Worm (Caenorhabditis elegans) whole organism, L1 larva: ENCODE results near the gene szy-2.
A peak's percentile ranks its signal among the peaks of the same experiment; 100 is the strongest.

Experiments
- Y116A8C.19 ChIP-seq: sonication (generic microtip); optimal IDR thresholded peaks from 2 replicates; lab custom pipeline; 2016; ENCODE audit warnings: missing compliant biosample characterization, missing genetic modification characterization, borderline replicate concordance
- blmp-1 ChIP-seq: fragments of 150-350 bp; optimal IDR thresholded peaks from 2 replicates; lab custom pipeline; 2014; ENCODE audit warnings: missing biosample characterization, missing genetic modification characterization
- ceh-82 ChIP-seq, 3 experiments: fragments of 150-350 bp in 1 of 3; sonication (generic microtip) in 2 of 3; optimal IDR thresholded peaks; 2 replicates each; lab custom pipeline; 2014 to 2017; ENCODE audit warnings: missing biosample characterization in 3 of 3, missing genetic modification characterization in 3 of 3
- ceh-90 ChIP-seq: sonication (generic microtip); optimal IDR thresholded peaks from 2 replicates; lab custom pipeline; 2016; ENCODE audit warnings: missing genetic modification characterization, missing compliant biosample characterization
- dpl-1 ChIP-seq, 3 experiments: fragments of 150-350 bp in 2 of 3; sonication (generic microtip) in 1 of 3; optimal IDR thresholded peaks; 2 replicates each; lab custom pipeline; 2014 to 2017; ENCODE audit warnings: missing biosample characterization in 3 of 3, missing genetic modification characterization in 3 of 3, missing genetic modification reagents in 3 of 3
- dsc-1 ChIP-seq: sonication (generic microtip); optimal IDR thresholded peaks from 2 replicates; lab custom pipeline; 2016; ENCODE audit warnings: mild to moderate bottlenecking, missing genetic modification characterization, missing compliant biosample characterization
- efl-1 ChIP-seq, 4 experiments: fragments of 150-350 bp; optimal IDR thresholded peaks in 3 of 4; peaks in 1 of 4; 1 replicate in 1 of 4; 2 replicates in 3 of 4; lab custom pipeline; 2014; ENCODE audit warnings: missing biosample characterization in 2 of 4, missing genetic modification characterization in 2 of 4, missing genetic modification reagents in 2 of 4
- egl-13 ChIP-seq: sonication (generic microtip); optimal IDR thresholded peaks from 2 replicates; lab custom pipeline; 2016; ENCODE audit warnings: missing genotype, missing genetic modification reagents, missing genetic modification characterization, missing compliant biosample characterization
- elt-2 ChIP-seq: sonication (generic microtip); optimal IDR thresholded peaks from 2 replicates; lab custom pipeline; 2016; ENCODE audit warnings: missing genetic modification characterization, mild to moderate bottlenecking, inconsistent platforms, missing compliant biosample characterization, missing genetic modification reagents
- fkh-8 ChIP-seq: sonication (generic microtip); optimal IDR thresholded peaks from 2 replicates; lab custom pipeline; 2016; ENCODE audit warnings: mild to moderate bottlenecking, missing genetic modification characterization, missing compliant biosample characterization
- hlh-17 ChIP-seq: fragments of 200-800 bp; sonication (Bioruptor generic); optimal IDR thresholded peaks from 2 replicates; lab custom pipeline; 2018; ENCODE audit warnings: missing genetic modification characterization, mild to moderate bottlenecking, missing compliant biosample characterization, moderate library complexity, borderline replicate concordance
- hpl-2 ChIP-seq: fragments of 150-350 bp; optimal IDR thresholded peaks from 2 replicates; lab custom pipeline; 2014; ENCODE audit warnings: missing biosample characterization, missing genetic modification reagents, missing genetic modification characterization
- irx-1 ChIP-seq: sonication (generic microtip); optimal IDR thresholded peaks from 2 replicates; lab custom pipeline; 2016; ENCODE audit warnings: missing genetic modification characterization, missing compliant biosample characterization
- isw-1 ChIP-seq: fragments of 200-800 bp; sonication (Bioruptor generic); IDR thresholded peaks from 2 replicates; pipeline ENCODE4 v1.3.6; 2022; ENCODE audit warnings: missing genetic modification characterization, missing compliant biosample characterization
- jun-1 ChIP-seq: fragments of 150-350 bp; optimal IDR thresholded peaks from 2 replicates; lab custom pipeline; 2014; ENCODE audit warnings: missing biosample characterization, missing genetic modification reagents, missing genetic modification characterization
- lin-14 ChIP-seq: fragments of 200-800 bp; sonication (Bioruptor generic); optimal IDR thresholded peaks from 2 replicates; lab custom pipeline; 2018; ENCODE audit warnings: mild to moderate bottlenecking, missing genetic modification characterization, moderate library complexity, missing compliant biosample characterization
- lin-15B ChIP-seq: fragments of 150-350 bp; sonication (generic microtip); optimal IDR thresholded peaks from 3 replicates; lab custom pipeline; 2014; ENCODE audit warnings: missing biosample characterization, missing genetic modification characterization
- lin-35 ChIP-seq, 2 experiments: fragments of 150-350 bp; optimal IDR thresholded peaks; 2 replicates each; lab custom pipeline; 2014; ENCODE audit warnings: missing biosample characterization in 2 of 2, missing genetic modification characterization in 2 of 2, missing genetic modification reagents in 2 of 2
- mab-9 ChIP-seq: fragments of 200-800 bp; sonication (Bioruptor generic); IDR thresholded peaks from 2 replicates; pipeline ENCODE4 v1.3.6; 2022; ENCODE audit warnings: missing genetic modification reagents, missing genetic modification characterization, missing compliant biosample characterization
- nhr-19 ChIP-seq: fragments of 200-800 bp; sonication (Bioruptor generic); conservative IDR thresholded peaks from 2 replicates; pipeline ENCODE4 v1.3.6; 2022; ENCODE audit warnings: missing genetic modification characterization, missing compliant biosample characterization
- nhr-71 ChIP-seq: sonication (generic microtip); optimal IDR thresholded peaks from 2 replicates; lab custom pipeline; 2016; ENCODE audit warnings: mild to moderate bottlenecking, missing genetic modification characterization, moderate library complexity, missing compliant biosample characterization
- pax-3 ChIP-seq: fragments of 200-800 bp; sonication (Bioruptor generic); optimal IDR thresholded peaks from 2 replicates; lab custom pipeline; 2018; ENCODE audit warnings: mild to moderate bottlenecking, missing genetic modification characterization, moderate library complexity, missing compliant biosample characterization
- snpc-4 ChIP-seq: fragments of 150-350 bp; optimal IDR thresholded peaks from 2 replicates; lab custom pipeline; 2014; ENCODE audit warnings: missing biosample characterization, missing genetic modification characterization
- sptf-1 ChIP-seq: fragments of 150-350 bp; optimal IDR thresholded peaks from 2 replicates; lab custom pipeline; 2014; ENCODE audit warnings: missing biosample characterization, missing genetic modification characterization
- sup-37 ChIP-seq: fragments of 200-800 bp; sonication (Bioruptor generic); optimal IDR thresholded peaks from 2 replicates; lab custom pipeline; 2018; ENCODE audit warnings: mild to moderate bottlenecking, missing genetic modification characterization, missing compliant biosample characterization
- tbx-2 ChIP-seq: sonication (generic microtip); optimal IDR thresholded peaks from 2 replicates; lab custom pipeline; 2016; ENCODE audit warnings: missing genetic modification characterization, missing compliant biosample characterization
- tlp-1 ChIP-seq: fragments of 150-350 bp; optimal IDR thresholded peaks from 2 replicates; lab custom pipeline; 2014; ENCODE audit warnings: missing biosample characterization, missing genetic modification characterization
- unc-86 ChIP-seq: sonication (generic microtip); optimal IDR thresholded peaks from 2 replicates; lab custom pipeline; 2016; ENCODE audit warnings: missing genetic modification characterization, missing compliant biosample characterization
- vab-15 ChIP-seq: sonication (generic microtip); optimal IDR thresholded peaks from 2 replicates; lab custom pipeline; 2017; ENCODE audit warnings: missing genotype, mild to moderate bottlenecking, missing genetic modification characterization, missing compliant biosample characterization
- zag-1 ChIP-seq: fragments of 150-350 bp; optimal IDR thresholded peaks from 2 replicates; lab custom pipeline; 2014; ENCODE audit warnings: missing biosample characterization, missing genetic modification characterization
- zip-4 ChIP-seq: fragments of 200-800 bp; sonication (Bioruptor generic); optimal IDR thresholded peaks from 2 replicates; lab custom pipeline; 2018; ENCODE audit warnings: mild to moderate bottlenecking, missing genetic modification characterization, moderate library complexity, missing compliant biosample characterization
- ztf-4 ChIP-seq: fragments of 150-350 bp; optimal IDR thresholded peaks from 2 replicates; lab custom pipeline; 2014; ENCODE audit warnings: missing biosample characterization, missing genetic modification characterization

Gene szy-2

ce11 chrIII:5344561-5344960 is 26.5 kb downstream of the szy-2 start:
- TF ChIP-seq lin-35 (GFP tag; optimal IDR thresholded peaks at IDR 0.05; lab: Kevin White, UChicago): no peak
- TF ChIP-seq lin-14 (GFP tag; lab: Kevin White, UChicago): no peak
- no peak for TF ChIP-seq ztf-4 (tag; lab: Kevin White, UChicago)
- no peak for TF ChIP-seq lin-15B (tag; lab: Kevin White, UChicago)
- no peak for TF ChIP-seq hlh-17 (GFP tag; lab: Kevin White, UChicago)
- no peak for TF ChIP-seq tlp-1
- TF ChIP-seq Y116A8C.19 (tag; lab: Kevin White, UChicago): no peak
- TF ChIP-seq nhr-19 (GFP tag; lab: Robert Waterston, UW): no peak
- TF ChIP-seq ceh-90: no peak
- no peak for TF ChIP-seq efl-1 (optimal IDR thresholded peaks at IDR 0.05; lab: Kevin White, UChicago)
- no peak for TF ChIP-seq efl-1 (GFP tag; optimal IDR thresholded peaks at IDR 0.05 in 1 of 2; lab: Kevin White, UChicago)
- TF ChIP-seq dsc-1 (tag; lab: Kevin White, UChicago): no peak

- TF ChIP-seq efl-1 (optimal IDR thresholded peaks at IDR 0.05; lab: Kevin White, UChicago): no peak
- peak in 1 of 2 experiments; percentile 65 for TF ChIP-seq efl-1 (GFP tag; optimal IDR thresholded peaks at IDR 0.05 in 1 of 2; lab: Kevin White, UChicago)
- no peak for TF ChIP-seq snpc-4
- TF ChIP-seq, all 84 proteins: peak for 1
These were observed 27.5 kb downstream of the szy-2 start for ce11 chrIII:5343555-5343954.

ce11 chrIII:5341382-5341781 is 29.7 kb downstream of the szy-2 start, which contains the start of gene ZK121.2:
ZK121.2 (plus strand) TSS chrIII:5341682.
- TF ChIP-seq sup-37 (GFP tag; lab: Kevin White, UChicago): no peak
- no peak for TF ChIP-seq efl-1 (optimal IDR thresholded peaks at IDR 0.05; lab: Kevin White, UChicago)
- no peak for TF ChIP-seq efl-1 (GFP tag; optimal IDR thresholded peaks at IDR 0.05 in 1 of 2; lab: Kevin White, UChicago)
- no peak for TF ChIP-seq irx-1 (tag; lab: Kevin White, UChicago)
- TF ChIP-seq snpc-4: no peak
- no peak for TF ChIP-seq egl-13 (tag; lab: Kevin White, UChicago)
- TF ChIP-seq sptf-1: no peak
- TF ChIP-seq unc-86 (tag; lab: Kevin White, UChicago): no peak
- TF ChIP-seq vab-15 (tag; lab: Kevin White, UChicago): no peak
- no peak for TF ChIP-seq isw-1
- TF ChIP-seq dpl-1 (GFP tag; optimal IDR thresholded peaks at IDR 0.05; lab: Kevin White, UChicago): no peak
- no peak for TF ChIP-seq zip-4 (GFP tag; lab: Kevin White, UChicago)
- TF ChIP-seq, all 84 proteins: peak for 0

ce11 chrIII:5340530-5340929 is 30.5 kb downstream of the szy-2 start:
- TF ChIP-seq pax-3 (tag; lab: Kevin White, UChicago) (peak; percentile 24), dsc-1 (tag; lab: Kevin White, UChicago) (peak; percentile 80), hpl-2 (GFP tag; lab: Kevin White, UChicago) (no peak), fkh-8 (tag; lab: Kevin White, UChicago) (peak; percentile 65)
- TF ChIP-seq, all 84 proteins: peak for 3

ce11 chrIII:5338787-5339186 is 32.3 kb downstream of the szy-2 start:
- no peak for TF ChIP-seq zag-1
- TF ChIP-seq blmp-1 (tag; lab: Kevin White, UChicago): no peak
- no peak for TF ChIP-seq unc-86 (tag; lab: Kevin White, UChicago)
- TF ChIP-seq mab-9 (GFP tag; lab: Robert Waterston, UW): no peak
- no peak for TF ChIP-seq jun-1
- no peak for TF ChIP-seq tbx-2 (tag; lab: Kevin White, UChicago)
- no peak for TF ChIP-seq elt-2 (tag; lab: Kevin White, UChicago)
- no peak for TF ChIP-seq ceh-82 (tag; optimal IDR thresholded peaks at IDR 0.05; lab: Kevin White, UChicago)
- no peak for TF ChIP-seq egl-13 (tag; lab: Kevin White, UChicago)
- TF ChIP-seq nhr-71 (tag; lab: Kevin White, UChicago): no peak
- TF ChIP-seq dpl-1 (GFP tag; optimal IDR thresholded peaks at IDR 0.05; lab: Kevin White, UChicago): no peak
- TF ChIP-seq, all 84 proteins: peak for 0
